Fruit fly (Drosophila melanogaster) whole organism, embryonic: ENCODE results near the gene red.

Experiments
- BEAF-32 ChIP-seq: fragments of 200-800 bp; sonication (Bioruptor generic); optimal IDR thresholded peaks from 3 replicates; lab custom pipeline; 2017; ENCODE audit warnings: missing biosample characterization, missing genetic modification characterization, mild to moderate bottlenecking, moderate library complexity, missing genetic modification reagents
- Bgb ChIP-seq: fragments of 200-800 bp; sonication (Bioruptor generic); IDR thresholded peaks from 2 replicates; pipeline ENCODE4 v1.3.6; 2022; ENCODE audit warnings: missing biosample characterization, missing genetic modification characterization; ENCODE audit not compliant: partially characterized antibody
- CG10565 ChIP-seq: fragments of 200-800 bp; sonication (Bioruptor generic); optimal IDR thresholded peaks from 3 replicates; lab custom pipeline; 2016; ENCODE audit warnings: missing biosample characterization, mild to moderate bottlenecking, missing genetic modification characterization
- CG12071 ChIP-seq: fragments of 200-800 bp; sonication (Bioruptor generic); optimal IDR thresholded peaks from 3 replicates; lab custom pipeline; 2018; ENCODE audit warnings: missing biosample characterization, mild to moderate bottlenecking, missing genetic modification characterization
- CG12391 ChIP-seq: fragments of 200-800 bp; sonication (Bioruptor generic); optimal IDR thresholded peaks from 3 replicates; lab custom pipeline; 2018; ENCODE audit warnings: missing biosample characterization, mild to moderate bottlenecking, missing genetic modification characterization, moderate library complexity
- CG13775 ChIP-seq: fragments of 200-800 bp; sonication (Bioruptor generic); optimal IDR thresholded peaks from 3 replicates; lab custom pipeline; 2017; ENCODE audit warnings: missing biosample characterization, mild to moderate bottlenecking, missing genetic modification characterization
- CG14014 ChIP-seq: fragments of 200-800 bp; sonication (Bioruptor generic); IDR thresholded peaks from 2 replicates; pipeline ENCODE4 v1.3.6; 2022; ENCODE audit warnings: missing biosample characterization, missing genetic modification characterization
- CG15011 ChIP-seq: fragments of 200-800 bp; sonication (Bioruptor generic); optimal IDR thresholded peaks from 3 replicates; lab custom pipeline; 2018; ENCODE audit warnings: missing biosample characterization, mild to moderate bottlenecking, missing genetic modification characterization
- CG15479 ChIP-seq: fragments of 200-800 bp; sonication (Bioruptor generic); optimal IDR thresholded peaks from 3 replicates; lab custom pipeline; 2019; ENCODE audit warnings: missing biosample characterization, mild to moderate bottlenecking, missing genetic modification characterization, moderate library complexity
- CG1602 ChIP-seq: fragments of 200-800 bp; sonication (Bioruptor generic); optimal IDR thresholded peaks from 3 replicates; lab custom pipeline; 2016; ENCODE audit warnings: missing biosample characterization, missing genetic modification characterization
- CG17359 ChIP-seq: fragments of 200-800 bp; sonication (Bioruptor generic); optimal IDR thresholded peaks from 3 replicates; lab custom pipeline; 2018; ENCODE audit warnings: missing biosample characterization, mild to moderate bottlenecking, missing genetic modification characterization, moderate library complexity
- CG30020 ChIP-seq: fragments of 200-800 bp; optimal IDR thresholded peaks from 2 replicates; lab custom pipeline; 2019; ENCODE audit warnings: missing biosample characterization, mild to moderate bottlenecking, missing genetic modification characterization, moderate library complexity
- CG3065 ChIP-seq: fragments of 200-800 bp; sonication (Bioruptor generic); optimal IDR thresholded peaks from 2 replicates; lab custom pipeline; 2016; ENCODE audit warnings: missing biosample characterization, missing genetic modification characterization
- CG31365 ChIP-seq: fragments of 200-800 bp; sonication (Bioruptor generic); optimal IDR thresholded peaks from 2 replicates; lab custom pipeline; 2018; ENCODE audit warnings: missing biosample characterization, mild to moderate bottlenecking, missing genetic modification characterization
- CG31388 ChIP-seq: fragments of 200-800 bp; sonication (Bioruptor generic); optimal IDR thresholded peaks from 2 replicates; lab custom pipeline; 2016; ENCODE audit warnings: missing biosample characterization, missing genetic modification characterization
- CG6272 ChIP-seq: fragments of 200-800 bp; sonication (Bioruptor generic); IDR thresholded peaks from 2 replicates; pipeline ENCODE4 v1.3.6; 2022; ENCODE audit warnings: missing biosample characterization, missing genetic modification characterization
- CG6813 ChIP-seq: fragments of 200-800 bp; sonication (Bioruptor generic); optimal IDR thresholded peaks from 2 replicates; lab custom pipeline; 2017; ENCODE audit warnings: missing biosample characterization, missing genetic modification characterization, mild to moderate bottlenecking, moderate library complexity, missing genetic modification reagents
- CG7556 ChIP-seq: fragments of 200-800 bp; sonication (Bioruptor generic); optimal IDR thresholded peaks from 2 replicates; lab custom pipeline; 2017; ENCODE audit warnings: missing biosample characterization, mild to moderate bottlenecking, missing genetic modification characterization
- Gug ChIP-seq: fragments of 200-800 bp; sonication (Bioruptor generic); IDR thresholded peaks from 4 replicates; pipeline ENCODE4 v1.3.6; 2022; ENCODE audit warnings: missing biosample characterization, missing genetic modification characterization
- HLH4C ChIP-seq: fragments of 200-800 bp; sonication (Bioruptor generic); IDR thresholded peaks from 3 replicates; pipeline ENCODE4 v1.3.6; 2022; ENCODE audit warnings: missing biosample characterization, missing genetic modification characterization; ENCODE audit not compliant: partially characterized antibody
- Kr ChIP-seq: fragments of 200-800 bp; sonication (Bioruptor generic); optimal IDR thresholded peaks from 2 replicates; lab custom pipeline; 2017; ENCODE audit warnings: missing biosample characterization, mild to moderate bottlenecking, missing genetic modification characterization
- Mad ChIP-seq: fragments of 200-800 bp; sonication (Bioruptor generic); optimal IDR thresholded peaks from 2 replicates; lab custom pipeline; 2016; ENCODE audit warnings: missing biosample characterization, missing genetic modification characterization
- Max ChIP-seq: fragments of 200-800 bp; sonication (Bioruptor generic); optimal IDR thresholded peaks from 2 replicates; lab custom pipeline; 2016; ENCODE audit warnings: missing biosample characterization, mild to moderate bottlenecking, missing genetic modification characterization
- Med ChIP-seq: fragments of 200-800 bp; sonication (Bioruptor generic); peaks from one replicate; lab custom pipeline; 2016; ENCODE audit warnings: missing biosample characterization, missing genetic modification characterization, mild to moderate bottlenecking, inconsistent platforms, moderate library complexity
- Meics ChIP-seq: fragments of 200-800 bp; sonication (Bioruptor generic); optimal IDR thresholded peaks from 2 replicates; lab custom pipeline; 2017; ENCODE audit warnings: missing biosample characterization, mild to moderate bottlenecking, missing genetic modification characterization
- Mes4 ChIP-seq: fragments of 200-800 bp; sonication (Bioruptor generic); optimal IDR thresholded peaks from 2 replicates; lab custom pipeline; 2016; ENCODE audit warnings: missing biosample characterization, missing genetic modification characterization
- Mrtf ChIP-seq: fragments of 200-800 bp; sonication (Bioruptor generic); IDR thresholded peaks from 3 replicates; pipeline ENCODE4 v1.3.6; 2022; ENCODE audit warnings: missing biosample characterization, missing genetic modification characterization
- NFAT ChIP-seq: fragments of 200-800 bp; sonication (Bioruptor generic); IDR thresholded peaks from 2 replicates; pipeline ENCODE4 v1.3.6; 2022; ENCODE audit warnings: missing biosample characterization, missing genetic modification characterization
- Oli ChIP-seq: fragments of 200-800 bp; sonication (Bioruptor generic); optimal IDR thresholded peaks from 2 replicates; lab custom pipeline; 2018; ENCODE audit warnings: missing biosample characterization, mild to moderate bottlenecking, missing genetic modification characterization, moderate library complexity
- Optix ChIP-seq: fragments of 200-800 bp; sonication (Bioruptor generic); IDR thresholded peaks from 3 replicates; pipeline ENCODE4 v1.3.6; 2022; ENCODE audit warnings: missing biosample characterization, missing genetic modification characterization
- Rfx ChIP-seq: fragments of 200-800 bp; sonication (Bioruptor generic); IDR thresholded peaks from 2 replicates; pipeline ENCODE4 v1.3.6; 2022; ENCODE audit warnings: missing biosample characterization, missing genetic modification characterization
- Rx ChIP-seq: fragments of 200-800 bp; sonication (Bioruptor generic); IDR thresholded peaks from 2 replicates; pipeline ENCODE4 v1.3.6; 2022; ENCODE audit warnings: missing biosample characterization, missing genetic modification characterization
- aop ChIP-seq: fragments of 200-800 bp; sonication (Bioruptor generic); IDR thresholded peaks from 2 replicates; pipeline ENCODE4 v1.3.6; 2022; ENCODE audit warnings: missing biosample characterization, missing genetic modification characterization
- az2 ChIP-seq: fragments of 200-800 bp; sonication (Bioruptor generic); optimal IDR thresholded peaks from 3 replicates; lab custom pipeline; 2016; ENCODE audit warnings: missing biosample characterization, missing genetic modification characterization
- cad ChIP-seq: fragments of >200 bp; optimal IDR thresholded peaks from 2 replicates; lab custom pipeline; 2017; ENCODE audit warnings: missing biosample characterization, missing genetic modification characterization
- dati ChIP-seq: fragments of 200-800 bp; sonication (Bioruptor generic); IDR thresholded peaks from 2 replicates; pipeline ENCODE4 v1.3.6; 2022; ENCODE audit warnings: missing biosample characterization, missing genetic modification characterization
- ewg ChIP-seq: fragments of 200-800 bp; sonication (Bioruptor generic); optimal IDR thresholded peaks from 3 replicates; lab custom pipeline; 2017; ENCODE audit warnings: mild to moderate bottlenecking, missing biosample characterization, missing genetic modification reagents, missing genetic modification characterization
- ftz-f1 ChIP-seq: fragments of 200-800 bp; sonication (Bioruptor generic); optimal IDR thresholded peaks from 2 replicates; lab custom pipeline; 2016; ENCODE audit warnings: missing biosample characterization, missing genetic modification characterization
- gcm ChIP-seq: fragments of 200-800 bp; sonication (Bioruptor generic); optimal IDR thresholded peaks from 2 replicates; lab custom pipeline; 2019; ENCODE audit warnings: missing biosample characterization, mild to moderate bottlenecking, missing genetic modification characterization, moderate library complexity
- grau ChIP-seq: fragments of 200-800 bp; optimal IDR thresholded peaks from 3 replicates; lab custom pipeline; 2019; ENCODE audit warnings: missing biosample characterization, mild to moderate bottlenecking, missing genetic modification characterization, moderate library complexity
- lab ChIP-seq: fragments of 200-800 bp; sonication (Bioruptor generic); optimal IDR thresholded peaks from 3 replicates; lab custom pipeline; 2017; ENCODE audit warnings: missing biosample characterization, missing genetic modification characterization, mild to moderate bottlenecking, moderate library complexity, missing genetic modification reagents
- odd ChIP-seq: fragments of 200-800 bp; sonication (Bioruptor generic); optimal IDR thresholded peaks from 2 replicates; lab custom pipeline; 2017; ENCODE audit warnings: missing biosample characterization, mild to moderate bottlenecking, missing genetic modification characterization
- phol ChIP-seq: fragments of 200-800 bp; sonication (Bioruptor generic); optimal IDR thresholded peaks from 3 replicates; lab custom pipeline; 2018; ENCODE audit warnings: missing biosample characterization, mild to moderate bottlenecking, missing genetic modification characterization, moderate library complexity
- pros ChIP-seq: fragments of 200-800 bp; sonication (Bioruptor generic); optimal IDR thresholded peaks from 3 replicates; lab custom pipeline; 2019; ENCODE audit warnings: missing biosample characterization, mild to moderate bottlenecking, missing genetic modification characterization, moderate library complexity
- pzg ChIP-seq: fragments of 200-800 bp; sonication (Bioruptor generic); optimal IDR thresholded peaks from 3 replicates; lab custom pipeline; 2018; ENCODE audit warnings: missing biosample characterization, mild to moderate bottlenecking, missing genetic modification characterization, moderate library complexity
- schlank ChIP-seq: fragments of 200-800 bp; sonication (Bioruptor generic); optimal IDR thresholded peaks from 2 replicates; lab custom pipeline; 2018; ENCODE audit warnings: missing biosample characterization, mild to moderate bottlenecking, missing genetic modification characterization
- sisA ChIP-seq: fragments of 200-800 bp; sonication (Bioruptor generic); IDR thresholded peaks from 2 replicates; pipeline ENCODE4 v1.3.6; 2022; ENCODE audit warnings: missing biosample characterization, missing genetic modification characterization
- ssp ChIP-seq: fragments of 200-800 bp; sonication (Bioruptor generic); IDR thresholded peaks from 2 replicates; pipeline ENCODE4 v1.3.6; 2022; ENCODE audit warnings: missing biosample characterization, missing genetic modification characterization
- tup ChIP-seq: fragments of 200-800 bp; sonication (Bioruptor generic); optimal IDR thresholded peaks from 2 replicates; lab custom pipeline; 2016; ENCODE audit warnings: missing biosample characterization, mild to moderate bottlenecking, missing genetic modification characterization, moderate library complexity
- wek ChIP-seq: fragments of 200-800 bp; sonication (Bioruptor generic); optimal IDR thresholded peaks from 3 replicates; lab custom pipeline; 2018; ENCODE audit warnings: missing biosample characterization, mild to moderate bottlenecking, missing genetic modification characterization, moderate library complexity

The red gene

dm6 chr3R:14283754-14284421, 5.0 kb upstream of the red start (continued):
- no peak for TF ChIP-seq HLH4C (GFP tag; lab: Robert Waterston, UW)
- TF ChIP-seq grau (tag; lab: Kevin White, UChicago): peak; percentile 98
- peak; percentile 95 for TF ChIP-seq Gug (GFP tag; lab: Robert Waterston, UW)
- TF ChIP-seq CG6272 (GFP tag; lab: Robert Waterston, UW): peak; percentile 97
- TF ChIP-seq ftz-f1 (GFP tag; lab: Kevin White, UChicago): peak; percentile 49
- TF ChIP-seq schlank (tag; lab: Kevin White, UChicago): peak; percentile 96
- peak; percentile 98 for TF ChIP-seq CG13775
- TF ChIP-seq Bgb (GFP tag; lab: Robert Waterston, UW): no peak
- peak; percentile 24 for TF ChIP-seq pros (GFP tag; lab: Kevin White, UChicago)
- TF ChIP-seq CG12391 (tag; lab: Kevin White, UChicago): peak; percentile 99
- TF ChIP-seq CG15479 (GFP tag; lab: Kevin White, UChicago): no peak
- TF ChIP-seq dati (GFP tag; lab: Robert Waterston, UW): no peak
- peak; percentile 97 for TF ChIP-seq odd (GFP tag; lab: Kevin White, UChicago)
- peak; percentile 85 for TF ChIP-seq Mes4 (GFP tag; lab: Kevin White, UChicago)
- peak; percentile 99 for TF ChIP-seq CG17359 (tag; lab: Kevin White, UChicago)
- TF ChIP-seq phol (tag; lab: Kevin White, UChicago): peak; percentile 98
- peak; percentile 98 for TF ChIP-seq gcm
- TF ChIP-seq CG1602 (GFP tag; lab: Kevin White, UChicago): peak; percentile 99
- no peak for TF ChIP-seq cad (GFP tag; lab: Kevin White, UChicago)
- TF ChIP-seq pzg (GFP tag; lab: Kevin White, UChicago): peak; percentile 20
- TF ChIP-seq ssp (GFP tag; lab: Robert Waterston, UW): no peak
- peak; percentile 86 for TF ChIP-seq wek
- TF ChIP-seq Optix (GFP tag; lab: Robert Waterston, UW): no peak
- no peak for TF ChIP-seq aop (GFP tag; lab: Robert Waterston, UW)
- TF ChIP-seq Rx (GFP tag; lab: Robert Waterston, UW): no peak
- peak; percentile 97 for TF ChIP-seq Mad
- TF ChIP-seq az2 (GFP tag; lab: Kevin White, UChicago): peak; percentile 99
- peak; percentile 99 for TF ChIP-seq lab (GFP tag; lab: Kevin White, UChicago)
- no peak for TF ChIP-seq Rfx (GFP tag; lab: Robert Waterston, UW)
- TF ChIP-seq Oli (tag; lab: Kevin White, UChicago): peak; percentile 99
- peak; percentile 99 for TF ChIP-seq Med (GFP tag; lab: Kevin White, UChicago)
- peak; percentile 99 for TF ChIP-seq Meics (GFP tag; lab: Kevin White, UChicago)
- no peak for TF ChIP-seq Kr (GFP tag; lab: Kevin White, UChicago)
- no peak for TF ChIP-seq Mrtf (GFP tag; lab: Robert Waterston, UW)
- no peak for TF ChIP-seq sisA (GFP tag; lab: Robert Waterston, UW)
- peak; percentile 98 for TF ChIP-seq CG12071 (GFP tag; lab: Kevin White, UChicago)
- peak; percentile 98 for TF ChIP-seq Max (GFP tag; lab: Kevin White, UChicago)
- TF ChIP-seq CG31388: peak; percentile 96
- TF ChIP-seq tup (GFP tag; lab: Kevin White, UChicago): peak; percentile 95
- peak; percentile 99 for TF ChIP-seq CG7556 (GFP tag; lab: Kevin White, UChicago)
- peak; percentile 90 for TF ChIP-seq CG10565
- TF ChIP-seq CG14014 (GFP tag; lab: Robert Waterston, UW): no peak
- peak; percentile 98 for TF ChIP-seq CG15011
- peak; percentile 86 for TF ChIP-seq CG30020 (tag; lab: Kevin White, UChicago)
- peak; percentile 98 for TF ChIP-seq CG6813 (GFP tag; lab: Kevin White, UChicago)
- peak; percentile 97 for TF ChIP-seq CG3065 (GFP tag; lab: Kevin White, UChicago)
- TF ChIP-seq BEAF-32 (GFP tag; lab: Kevin White, UChicago): peak; percentile 20
- TF ChIP-seq ewg (GFP tag; lab: Kevin White, UChicago): peak; percentile 96
- no peak for TF ChIP-seq NFAT
- peak; percentile 90 for TF ChIP-seq CG31365
